Fruit fly (Drosophila melanogaster) whole organism, embryonic: Measurements from ENCODE around the gene CG17105.
A peak's percentile ranks its signal among the peaks of the same experiment; 100 is the strongest.

Experiments used
- Asciz ChIP-seq: fragments of 200-800 bp; sonication (Bioruptor generic); optimal IDR thresholded peaks from 2 replicates; lab custom pipeline; 2017; ENCODE audit warnings: missing biosample characterization, mild to moderate bottlenecking, missing genetic modification characterization, missing genetic modification reagents
- Blimp-1 ChIP-seq: fragments of 200-800 bp; sonication (Bioruptor generic); optimal IDR thresholded peaks from 3 replicates; lab custom pipeline; 2018; ENCODE audit warnings: missing biosample characterization, missing genetic modification characterization, mild to moderate bottlenecking, moderate library complexity, missing genetic modification reagents
- CG10267 ChIP-seq: fragments of 200-800 bp; sonication (Bioruptor generic); optimal IDR thresholded peaks from 2 replicates; lab custom pipeline; 2018; ENCODE audit warnings: missing biosample characterization, mild to moderate bottlenecking, missing genetic modification characterization, moderate library complexity
- CG10543 ChIP-seq: fragments of 200-800 bp; sonication (Bioruptor generic); optimal IDR thresholded peaks from 3 replicates; lab custom pipeline; 2017; ENCODE audit warnings: missing biosample characterization, mild to moderate bottlenecking, missing genetic modification characterization, moderate library complexity
- CG12155 ChIP-seq: fragments of 200-800 bp; sonication (Bioruptor generic); optimal IDR thresholded peaks from 3 replicates; lab custom pipeline; 2016; ENCODE audit warnings: missing biosample characterization, missing genetic modification characterization
- CG12299 ChIP-seq: fragments of 200-800 bp; sonication (Bioruptor generic); optimal IDR thresholded peaks from 2 replicates; lab custom pipeline; 2018; ENCODE audit warnings: missing biosample characterization, mild to moderate bottlenecking, missing genetic modification characterization
- CG12391 ChIP-seq: fragments of 200-800 bp; sonication (Bioruptor generic); optimal IDR thresholded peaks from 3 replicates; lab custom pipeline; 2018; ENCODE audit warnings: missing biosample characterization, mild to moderate bottlenecking, missing genetic modification characterization, moderate library complexity
- CG12659 ChIP-seq: fragments of 200-800 bp; sonication (Bioruptor generic); optimal IDR thresholded peaks from 3 replicates; lab custom pipeline; 2017; ENCODE audit warnings: mild to moderate bottlenecking, missing biosample characterization, missing genetic modification reagents, missing genetic modification characterization
- CG13894 ChIP-seq: fragments of 200-800 bp; sonication (Bioruptor generic); optimal IDR thresholded peaks from 3 replicates; lab custom pipeline; 2018; ENCODE audit warnings: missing biosample characterization, mild to moderate bottlenecking, missing genetic modification characterization, moderate library complexity
- CG14710 ChIP-seq: fragments of 200-800 bp; sonication (Bioruptor generic); optimal IDR thresholded peaks from 3 replicates; lab custom pipeline; 2019; ENCODE audit warnings: missing biosample characterization, mild to moderate bottlenecking, missing genetic modification characterization, moderate library complexity
- CG1603 ChIP-seq: fragments of 200-800 bp; sonication (Bioruptor generic); optimal IDR thresholded peaks from 2 replicates; lab custom pipeline; 2019; ENCODE audit warnings: missing biosample characterization, mild to moderate bottlenecking, missing genetic modification characterization, moderate library complexity
- CG17359 ChIP-seq: fragments of 200-800 bp; sonication (Bioruptor generic); optimal IDR thresholded peaks from 3 replicates; lab custom pipeline; 2018; ENCODE audit warnings: missing biosample characterization, mild to moderate bottlenecking, missing genetic modification characterization, moderate library complexity
- CG18262 ChIP-seq: fragments of 200-800 bp; optimal IDR thresholded peaks from 3 replicates; lab custom pipeline; 2019; ENCODE audit warnings: missing biosample characterization, mild to moderate bottlenecking, missing genetic modification characterization, moderate library complexity
- CG2712 ChIP-seq: fragments of 200-800 bp; optimal IDR thresholded peaks from 3 replicates; lab custom pipeline; 2019; ENCODE audit warnings: missing biosample characterization, mild to moderate bottlenecking, missing genetic modification characterization, moderate library complexity
- CG30431 ChIP-seq: fragments of 200-800 bp; sonication (Bioruptor generic); optimal IDR thresholded peaks from 2 replicates; lab custom pipeline; 2017; ENCODE audit warnings: missing biosample characterization, missing genetic modification characterization
- CG33557 ChIP-seq: fragments of 200-800 bp; sonication (Bioruptor generic); optimal IDR thresholded peaks from 2 replicates; lab custom pipeline; 2019; ENCODE audit warnings: missing biosample characterization, mild to moderate bottlenecking, missing genetic modification characterization, moderate library complexity
- CG4424 ChIP-seq: fragments of 200-800 bp; sonication (Bioruptor generic); optimal IDR thresholded peaks from 3 replicates; lab custom pipeline; 2016; ENCODE audit warnings: missing biosample characterization, missing genetic modification characterization
- CG9727 ChIP-seq: fragments of 200-800 bp; sonication (Bioruptor generic); optimal IDR thresholded peaks from 3 replicates; lab custom pipeline; 2017; ENCODE audit warnings: missing biosample characterization, mild to moderate bottlenecking, missing genetic modification characterization
- CG9876 ChIP-seq: fragments of 200-800 bp; sonication (Bioruptor generic); optimal IDR thresholded peaks from 2 replicates; lab custom pipeline; 2016; ENCODE audit warnings: missing biosample characterization, missing genetic modification characterization
- Dek ChIP-seq: fragments of 200-800 bp; sonication (Bioruptor generic); optimal IDR thresholded peaks from 3 replicates; lab custom pipeline; 2019; ENCODE audit warnings: missing biosample characterization, mild to moderate bottlenecking, missing genetic modification characterization, moderate library complexity
- Dll ChIP-seq: fragments of 200-800 bp; sonication (Bioruptor generic); IDR thresholded peaks from 4 replicates; pipeline ENCODE4 v1.3.6; 2022; ENCODE audit warnings: missing biosample characterization, missing genetic modification characterization; ENCODE audit not compliant: partially characterized antibody
- Eip74EF ChIP-seq, 2 experiments: fragments of 200-800 bp in 1 of 2; fragments of >200 bp in 1 of 2; sonication (Bioruptor generic) in 1 of 2; optimal IDR thresholded peaks; 2 replicates each; lab custom pipeline; 2017 to 2019; ENCODE audit warnings: missing biosample characterization in 2 of 2, missing genetic modification characterization in 2 of 2, mild to moderate bottlenecking in 1 of 2, moderate library complexity in 1 of 2
- HLH4C ChIP-seq: fragments of 200-800 bp; sonication (Bioruptor generic); IDR thresholded peaks from 3 replicates; pipeline ENCODE4 v1.3.6; 2022; ENCODE audit warnings: missing biosample characterization, missing genetic modification characterization; ENCODE audit not compliant: partially characterized antibody
- Mad ChIP-seq: fragments of 200-800 bp; sonication (Bioruptor generic); optimal IDR thresholded peaks from 2 replicates; lab custom pipeline; 2016; ENCODE audit warnings: missing biosample characterization, missing genetic modification characterization
- Meics ChIP-seq: fragments of 200-800 bp; sonication (Bioruptor generic); optimal IDR thresholded peaks from 2 replicates; lab custom pipeline; 2017; ENCODE audit warnings: missing biosample characterization, mild to moderate bottlenecking, missing genetic modification characterization
- Nf-YB ChIP-seq: fragments of 200-800 bp; sonication (Bioruptor generic); optimal IDR thresholded peaks from 3 replicates; lab custom pipeline; 2019; ENCODE audit warnings: missing biosample characterization, mild to moderate bottlenecking, missing genetic modification characterization, moderate library complexity
- Oli ChIP-seq: fragments of 200-800 bp; sonication (Bioruptor generic); optimal IDR thresholded peaks from 2 replicates; lab custom pipeline; 2018; ENCODE audit warnings: missing biosample characterization, mild to moderate bottlenecking, missing genetic modification characterization, moderate library complexity
- Sin3A ChIP-seq: fragments of >200 bp; optimal IDR thresholded peaks from 2 replicates; lab custom pipeline; 2018
- Ssrp ChIP-seq: fragments of 200-800 bp; sonication (Bioruptor generic); optimal IDR thresholded peaks from 2 replicates; lab custom pipeline; 2018; ENCODE audit warnings: missing biosample characterization, mild to moderate bottlenecking, missing genetic modification characterization, moderate library complexity
- Xrp1 ChIP-seq: fragments of 200-800 bp; sonication (Bioruptor generic); IDR thresholded peaks from 2 replicates; pipeline ENCODE4 v1.3.6; 2022; ENCODE audit warnings: missing biosample characterization, missing genetic modification characterization
- abd-A ChIP-seq: fragments of 200-800 bp; sonication (Bioruptor generic); optimal IDR thresholded peaks from 3 replicates; lab custom pipeline; 2019; ENCODE audit warnings: missing biosample characterization, mild to moderate bottlenecking, missing genetic modification characterization, moderate library complexity
- ara ChIP-seq: fragments of 200-800 bp; sonication (Bioruptor generic); IDR thresholded peaks from 2 replicates; pipeline ENCODE4 v1.3.6; 2022; ENCODE audit warnings: missing biosample characterization, missing genetic modification characterization
- bowl ChIP-seq: fragments of 200-800 bp; sonication (Bioruptor generic); IDR thresholded peaks from 2 replicates; pipeline ENCODE4 v1.3.6; 2022; ENCODE audit warnings: missing biosample characterization, missing genetic modification characterization
- bsh ChIP-seq, 2 experiments: fragments of 200-800 bp; sonication (Bioruptor generic); optimal IDR thresholded peaks; 2 replicates each; lab custom pipeline; 2017 to 2018; ENCODE audit warnings: mild to moderate bottlenecking in 2 of 2, missing biosample characterization in 2 of 2, missing genetic modification characterization in 2 of 2, moderate library complexity in 1 of 2
- dmrt99B ChIP-seq: fragments of 200-800 bp; sonication (Bioruptor generic); optimal IDR thresholded peaks from 2 replicates; lab custom pipeline; 2018; ENCODE audit warnings: missing biosample characterization, mild to moderate bottlenecking, missing genetic modification characterization, moderate library complexity
- eve ChIP-seq, 2 experiments: fragments of >200 bp; optimal IDR thresholded peaks; 2 replicates each; lab custom pipeline; 2017; ENCODE audit warnings: missing biosample characterization in 2 of 2, missing genetic modification characterization in 2 of 2
- gem ChIP-seq: fragments of 200-800 bp; sonication (Bioruptor generic); optimal IDR thresholded peaks from 2 replicates; lab custom pipeline; 2019; ENCODE audit warnings: missing biosample characterization, mild to moderate bottlenecking, missing genetic modification characterization, moderate library complexity
- grn ChIP-seq: fragments of 200-800 bp; sonication (Bioruptor generic); optimal IDR thresholded peaks from 3 replicates; lab custom pipeline; 2017; ENCODE audit warnings: missing biosample characterization, missing genetic modification characterization
- gsb-n ChIP-seq: fragments of 200-800 bp; sonication (Bioruptor generic); optimal IDR thresholded peaks from 3 replicates; lab custom pipeline; 2018; ENCODE audit warnings: missing biosample characterization, mild to moderate bottlenecking, missing genetic modification characterization
- ken ChIP-seq: fragments of 200-800 bp; sonication (Bioruptor generic); IDR thresholded peaks from 3 replicates; pipeline ENCODE4 v1.3.6; 2022; ENCODE audit warnings: missing biosample characterization, missing genetic modification characterization
- lbe ChIP-seq: fragments of 200-800 bp; sonication (Bioruptor generic); optimal IDR thresholded peaks from 2 replicates; lab custom pipeline; 2016; ENCODE audit warnings: missing biosample characterization, mild to moderate bottlenecking, missing genetic modification characterization
- lola ChIP-seq, 3 experiments: fragments of >200 bp in 2 of 3; fragments of 200-800 bp in 1 of 3; sonication (Bioruptor generic) in 1 of 3; optimal IDR thresholded peaks; 2 replicates each; lab custom pipeline; 2017 to 2019; ENCODE audit warnings: missing biosample characterization in 3 of 3, missing genetic modification characterization in 3 of 3, mild to moderate bottlenecking in 1 of 3, moderate library complexity in 1 of 3
- nom ChIP-seq: fragments of 200-800 bp; sonication (Bioruptor generic); optimal IDR thresholded peaks from 2 replicates; lab custom pipeline; 2017; ENCODE audit warnings: missing biosample characterization, missing genetic modification characterization, mild to moderate bottlenecking, moderate library complexity, missing genetic modification reagents
- oc ChIP-seq: fragments of 200-800 bp; sonication (Bioruptor generic); optimal IDR thresholded peaks from 2 replicates; lab custom pipeline; 2018; ENCODE audit warnings: missing biosample characterization, mild to moderate bottlenecking, missing genetic modification characterization, moderate library complexity
- phol ChIP-seq: fragments of 200-800 bp; sonication (Bioruptor generic); optimal IDR thresholded peaks from 3 replicates; lab custom pipeline; 2018; ENCODE audit warnings: missing biosample characterization, mild to moderate bottlenecking, missing genetic modification characterization, moderate library complexity
- sr ChIP-seq: fragments of 200-800 bp; sonication (Bioruptor generic); IDR thresholded peaks from 3 replicates; pipeline ENCODE4 v1.3.6; 2022; ENCODE audit warnings: missing biosample characterization, missing genetic modification characterization
- wdn ChIP-seq: fragments of 200-800 bp; sonication (Bioruptor generic); IDR thresholded peaks from 2 replicates; pipeline ENCODE4 v1.3.6; 2022; ENCODE audit warnings: missing biosample characterization, missing genetic modification characterization

The CG17105 gene

DNA sequence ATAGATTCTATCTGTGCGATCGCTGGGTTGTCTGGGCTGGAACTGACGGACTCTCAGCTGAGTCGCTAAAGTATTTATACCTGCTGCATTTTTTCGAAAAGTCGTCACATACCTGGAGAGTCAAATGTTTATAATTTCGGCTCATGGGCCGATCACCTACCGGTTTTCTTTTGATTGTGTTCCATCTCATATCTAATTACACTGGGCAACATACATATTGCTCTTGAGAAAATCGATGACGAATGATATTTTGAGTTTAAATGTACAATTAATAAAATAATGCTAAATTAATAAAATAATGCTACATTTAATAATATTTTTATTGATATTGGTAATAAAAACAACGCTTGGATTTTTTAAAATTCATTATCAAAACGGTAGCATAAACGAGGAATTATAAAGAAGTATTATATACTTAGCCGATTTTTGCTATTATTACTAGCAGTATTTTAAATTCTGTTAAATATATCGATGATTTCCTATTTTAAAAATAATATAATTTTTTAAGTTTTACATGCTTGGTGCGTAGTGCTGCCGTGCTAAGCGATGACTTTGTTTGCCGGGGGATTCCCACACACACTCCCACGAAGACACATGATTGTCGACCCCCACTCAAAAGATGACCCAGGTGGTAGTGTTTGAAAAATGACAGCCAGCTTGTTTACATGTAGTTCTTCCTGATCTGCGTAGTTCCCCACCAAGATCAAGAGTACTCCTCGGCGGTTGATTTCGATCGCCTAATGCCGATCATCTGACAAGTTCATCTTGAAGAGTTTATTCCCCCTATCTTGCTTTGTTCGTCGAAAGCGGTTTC lies 8.6 kb downstream of the CG17105 start, which contains the start of gene CG7294 (continued):
- TF ChIP-seq nom (GFP tag; lab: Kevin White, UChicago) (no peak), gsb-n (peak; percentile 11), CG17359 (tag; lab: Kevin White, UChicago) (peak; percentile 23), ken (GFP tag; lab: Robert Waterston, UW) (no peak), CG1603 (no peak), Xrp1 (GFP tag; lab: Robert Waterston, UW) (no peak; the same call in 1 of the 2 replicates), lbe (no peak), CG33557 (GFP tag; lab: Kevin White, UChicago) (peak; percentile 11), CG14710 (tag; lab: Kevin White, UChicago) (peak; percentile 20), bsh (GFP tag; optimal IDR thresholded peaks at IDR 0.05; lab: Kevin White, UChicago) (peak in 1 of 2 experiments; percentile 32), Eip74EF (GFP tag; optimal IDR thresholded peaks at IDR 0.05; lab: Kevin White, UChicago) (no peak), wdn (GFP tag; lab: Robert Waterston, UW) (no peak), sr (GFP tag; lab: Robert Waterston, UW) (peak; percentile 72; the same call in 2 of the 3 replicates), Meics (GFP tag; lab: Kevin White, UChicago) (peak; percentile 23), Asciz (GFP tag; lab: Kevin White, UChicago) (peak; percentile 6), CG12659 (GFP tag; lab: Kevin White, UChicago) (peak; percentile 20), lola (GFP tag; optimal IDR thresholded peaks at IDR 0.05; lab: Kevin White, UChicago) (peak in 1 of 3 experiments; percentile 60), CG9727 (peak; percentile 13), Dek (tag; lab: Kevin White, UChicago) (peak; percentile 10), Nf-YB (GFP tag; lab: Kevin White, UChicago) (no peak), phol (peak; percentile 38), CG13894 (tag; lab: Kevin White, UChicago) (peak; percentile 38), CG12299 (tag; lab: Kevin White, UChicago) (no peak), CG10543 (GFP tag; lab: Kevin White, UChicago) (no peak), Mad (no peak), Blimp-1 (GFP tag; lab: Kevin White, UChicago) (peak; percentile 8), eve (GFP tag; optimal IDR thresholded peaks at IDR 0.05; lab: Kevin White, UChicago) (no peak), dmrt99B (tag; lab: Kevin White, UChicago) (peak; percentile 19), CG18262 (peak; percentile 72), CG9876 (no peak), grn (GFP tag; lab: Kevin White, UChicago) (peak; percentile 42), CG4424 (GFP tag; lab: Kevin White, UChicago) (no peak), Dll (GFP tag; lab: Robert Waterston, UW) (no peak), gem (tag; lab: Kevin White, UChicago) (peak; percentile 67), ara (no peak), Oli (tag; lab: Kevin White, UChicago) (peak; percentile 1), bowl (GFP tag; lab: Robert Waterston, UW) (no peak), Sin3A (lab: Kevin White, UChicago) (no peak), CG12155 (no peak), abd-A (tag; lab: Kevin White, UChicago) (peak; percentile 8), CG30431 (GFP tag; lab: Kevin White, UChicago) (no peak), CG12391 (peak; percentile 37), Ssrp (tag; lab: Kevin White, UChicago) (peak; percentile 5), CG2712 (peak; percentile 63), oc (no peak), CG10267 (tag; lab: Kevin White, UChicago) (peak; percentile 38), HLH4C (GFP tag; lab: Robert Waterston, UW) (no peak)
